Worm (Caenorhabditis elegans) whole organism, L4/young adult: Measurements from ENCODE around the gene sri-31.

ENCODE experiments used
- W03F9.2 ChIP-seq: fragments of 150-350 bp; optimal IDR thresholded peaks from 2 replicates; lab custom pipeline; 2014; ENCODE audit warnings: missing biosample characterization, missing genetic modification characterization
- dao-5 ChIP-seq: sonication (generic microtip); optimal IDR thresholded peaks from 2 replicates; lab custom pipeline; 2016; ENCODE audit warnings: missing genotype, missing genetic modification characterization, moderate library complexity, missing compliant biosample characterization
- him-1 ChIP-seq: sonication (generic microtip); optimal IDR thresholded peaks from 2 replicates; lab custom pipeline; 2016; ENCODE audit warnings: missing genotype, missing genetic modification reagents, missing genetic modification characterization, missing compliant biosample characterization

sri-31 gene

ce11 chrII:3034914-3035313, 15.9 kb upstream of the sri-31 start:
- TF ChIP-seq dao-5 (tag; lab: Kevin White, UChicago), result no peak
- no peak for TF ChIP-seq him-1 (tag; lab: Kevin White, UChicago)
- no peak for TF ChIP-seq W03F9.2

ce11 chrII:3036344-3036743, 14.5 kb upstream of the sri-31 start:
- no peak for TF ChIP-seq W03F9.2
- TF ChIP-seq him-1 (tag; lab: Kevin White, UChicago), result no peak
- TF ChIP-seq dao-5 (tag; lab: Kevin White, UChicago), result no peak

ce11 chrII:3038453-3038909, 12.3 kb upstream of the sri-31 start, which contains the start of the genes B0454.26 and B0454.5:
Gene B0454.26, minus strand, starts transcription at chrII:3038553.
Gene B0454.5, plus strand, starts transcription at chrII:3038859.
- TF ChIP-seq dao-5 (tag; lab: Kevin White, UChicago) (no peak), W03F9.2 (no peak), him-1 (tag; lab: Kevin White, UChicago) (no peak)

ce11 chrII:3043358-3043757, 7.4 kb upstream of the sri-31 start, which contains the start of gene B0454.8:
Gene B0454.8, minus strand, starts transcription at chrII:3043458.
- TF ChIP-seq W03F9.2 (no peak), him-1 (tag; lab: Kevin White, UChicago) (no peak), dao-5 (tag; lab: Kevin White, UChicago) (no peak)

- TF ChIP-seq W03F9.2, result no peak
- no peak for TF ChIP-seq dao-5 (tag; lab: Kevin White, UChicago)
- TF ChIP-seq him-1 (tag; lab: Kevin White, UChicago), result no peak
Measured at ce11 chrII:3044023-3044422, 6.8 kb upstream of the sri-31 start, which contains the start of gene sri-29. Gene sri-29, plus strand, starts transcription at chrII:3044323.

ce11 chrII:3045422-3045821, 5.4 kb upstream of the sri-31 start:
- no peak for TF ChIP-seq W03F9.2
- TF ChIP-seq dao-5 (tag; lab: Kevin White, UChicago), result no peak
- no peak for TF ChIP-seq him-1 (tag; lab: Kevin White, UChicago)

ce11 chrII:3045875-3046274, 4.9 kb upstream of the sri-31 start, which contains the start of gene sri-30:
Gene sri-30, plus strand, starts transcription at chrII:3046175.
- no peak for TF ChIP-seq W03F9.2
- no peak for TF ChIP-seq dao-5 (tag; lab: Kevin White, UChicago)
- TF ChIP-seq him-1 (tag; lab: Kevin White, UChicago), result no peak

- TF ChIP-seq W03F9.2, result no peak
- no peak for TF ChIP-seq him-1 (tag; lab: Kevin White, UChicago)
- no peak for TF ChIP-seq dao-5 (tag; lab: Kevin White, UChicago)
Measured at ce11 chrII:3048378-3048777, 2.4 kb upstream of the sri-31 start, which contains the start of gene sri-28. Gene sri-28, plus strand, starts transcription at chrII:3048678.

ce11 chrII:3048989-3049388, 1.8 kb upstream of the sri-31 start:
- TF ChIP-seq dao-5 (tag; lab: Kevin White, UChicago) (no peak), W03F9.2 (no peak), him-1 (tag; lab: Kevin White, UChicago) (no peak)

- TF ChIP-seq dao-5 (tag; lab: Kevin White, UChicago) (no peak), him-1 (tag; lab: Kevin White, UChicago) (no peak), W03F9.2 (no peak)
Measured at ce11 chrII:3051332-3051731, 529 bp downstream of the sri-31 start.

- TF ChIP-seq dao-5 (tag; lab: Kevin White, UChicago) (no peak), him-1 (tag; lab: Kevin White, UChicago) (no peak), W03F9.2 (no peak)
Measured at ce11 chrII:3052843-3053242, 2.0 kb downstream of the sri-31 start.

- no peak for TF ChIP-seq him-1 (tag; lab: Kevin White, UChicago)
- no peak for TF ChIP-seq W03F9.2
- TF ChIP-seq dao-5 (tag; lab: Kevin White, UChicago), result no peak
Measured at ce11 chrII:3053689-3054088, 2.9 kb downstream of the sri-31 start.

- TF ChIP-seq him-1 (tag; lab: Kevin White, UChicago) (no peak), W03F9.2 (no peak), dao-5 (tag; lab: Kevin White, UChicago) (no peak)
Measured at ce11 chrII:3054221-3054620, 3.4 kb downstream of the sri-31 start, which contains the start of gene lido-13. Gene lido-13, minus strand, starts transcription at chrII:3054321.

- TF ChIP-seq him-1 (tag; lab: Kevin White, UChicago), result no peak
- TF ChIP-seq dao-5 (tag; lab: Kevin White, UChicago), result no peak
- TF ChIP-seq W03F9.2, result no peak
Measured at ce11 chrII:3054622-3055021, 3.8 kb downstream of the sri-31 start.

- TF ChIP-seq dao-5 (tag; lab: Kevin White, UChicago), result no peak
- no peak for TF ChIP-seq W03F9.2
- no peak for TF ChIP-seq him-1 (tag; lab: Kevin White, UChicago)
Measured at ce11 chrII:3055531-3055930, 4.7 kb downstream of the sri-31 start.
